Fruit fly (Drosophila melanogaster) whole organism, embryonic: Measurements from ENCODE around the gene anox.

Experiments used
- CG11504 ChIP-seq: fragments of 200-800 bp; sonication (Bioruptor generic); optimal IDR thresholded peaks from 3 replicates; lab custom pipeline; 2019; ENCODE audit warnings: missing biosample characterization, mild to moderate bottlenecking, missing genetic modification characterization, moderate library complexity
- CG12104 ChIP-seq: fragments of 200-800 bp; sonication (Bioruptor generic); optimal IDR thresholded peaks from 3 replicates; lab custom pipeline; 2016; ENCODE audit warnings: missing biosample characterization, missing genetic modification characterization
- CG13624 ChIP-seq: fragments of 200-800 bp; sonication (Bioruptor generic); optimal IDR thresholded peaks from 2 replicates; lab custom pipeline; 2016; ENCODE audit warnings: missing biosample characterization, missing genetic modification characterization
- CG13894 ChIP-seq: fragments of 200-800 bp; sonication (Bioruptor generic); optimal IDR thresholded peaks from 3 replicates; lab custom pipeline; 2018; ENCODE audit warnings: missing biosample characterization, mild to moderate bottlenecking, missing genetic modification characterization, moderate library complexity
- CG16813 ChIP-seq: fragments of 200-800 bp; sonication (Bioruptor generic); IDR thresholded peaks from 3 replicates; pipeline ENCODE4 v1.3.6; 2022; ENCODE audit warnings: missing biosample characterization, missing genetic modification characterization; ENCODE audit not compliant: partially characterized antibody
- CG17361 ChIP-seq: fragments of 200-800 bp; sonication (Bioruptor generic); IDR thresholded peaks from 3 replicates; pipeline ENCODE4 v1.3.6; 2022; ENCODE audit warnings: missing biosample characterization, missing genetic modification characterization
- CG2120 ChIP-seq: fragments of 200-800 bp; sonication (Bioruptor generic); optimal IDR thresholded peaks from 3 replicates; lab custom pipeline; 2016; ENCODE audit warnings: missing biosample characterization, missing genetic modification characterization
- CG2875 ChIP-seq: fragments of 200-800 bp; sonication (Bioruptor generic); optimal IDR thresholded peaks from 2 replicates; lab custom pipeline; 2017; ENCODE audit warnings: missing biosample characterization, mild to moderate bottlenecking, missing genetic modification characterization, missing genetic modification reagents
- CG6175 ChIP-seq: fragments of 200-800 bp; sonication (Bioruptor generic); IDR thresholded peaks from 3 replicates; pipeline ENCODE4 v1.3.6; 2022; ENCODE audit warnings: missing biosample characterization, missing genetic modification characterization
- CG6689 ChIP-seq: fragments of 200-800 bp; sonication (Bioruptor generic); IDR thresholded peaks from 2 replicates; pipeline ENCODE4 v1.3.6; 2022; ENCODE audit warnings: missing biosample characterization, missing genetic modification characterization
- CG7357 ChIP-seq: fragments of 200-800 bp; sonication (Bioruptor generic); IDR thresholded peaks from 3 replicates; pipeline ENCODE4 v1.3.6; 2022; ENCODE audit warnings: missing biosample characterization, missing genetic modification characterization
- CG7839 ChIP-seq: fragments of 200-800 bp; sonication (Bioruptor generic); optimal IDR thresholded peaks from 3 replicates; lab custom pipeline; 2018; ENCODE audit warnings: missing biosample characterization, mild to moderate bottlenecking, missing genetic modification characterization, moderate library complexity
- CG8944 ChIP-seq: fragments of 200-800 bp; sonication (Bioruptor generic); optimal IDR thresholded peaks from 3 replicates; lab custom pipeline; 2016; ENCODE audit warnings: missing biosample characterization, missing genetic modification characterization
- CG9437 ChIP-seq: fragments of 200-800 bp; sonication (Bioruptor generic); optimal IDR thresholded peaks from 2 replicates; lab custom pipeline; 2018; ENCODE audit warnings: missing biosample characterization, mild to moderate bottlenecking, missing genetic modification characterization
- Dip3 ChIP-seq: fragments of 200-800 bp; sonication (Bioruptor generic); optimal IDR thresholded peaks from 3 replicates; lab custom pipeline; 2016; ENCODE audit warnings: missing biosample characterization, missing genetic modification characterization
- Dref ChIP-seq: fragments of 200-800 bp; sonication (Bioruptor generic); IDR thresholded peaks from 2 replicates; pipeline ENCODE4 v1.3.6; 2022; ENCODE audit warnings: missing biosample characterization, missing genetic modification characterization
- Ets65A ChIP-seq: fragments of 200-800 bp; sonication (Bioruptor generic); peaks from one replicate; lab custom pipeline; 2016; ENCODE audit warnings: missing biosample characterization, missing genetic modification characterization
- Hmx ChIP-seq: fragments of 200-800 bp; sonication (Bioruptor generic); optimal IDR thresholded peaks from 2 replicates; lab custom pipeline; 2016; ENCODE audit warnings: missing biosample characterization, missing genetic modification characterization
- Hr39 ChIP-seq: fragments of >200 bp; optimal IDR thresholded peaks from 2 replicates; lab custom pipeline; 2017
- Lpt ChIP-seq: fragments of >200 bp; optimal IDR thresholded peaks from 2 replicates; lab custom pipeline; 2018; ENCODE audit warnings: missing biosample characterization, missing genetic modification characterization
- Max ChIP-seq: fragments of 200-800 bp; sonication (Bioruptor generic); optimal IDR thresholded peaks from 2 replicates; lab custom pipeline; 2016; ENCODE audit warnings: missing biosample characterization, mild to moderate bottlenecking, missing genetic modification characterization
- NK7.1 ChIP-seq: fragments of 200-800 bp; sonication (Bioruptor generic); optimal IDR thresholded peaks from 3 replicates; lab custom pipeline; 2016; ENCODE audit warnings: missing biosample characterization, missing genetic modification characterization
- Nf-YA ChIP-seq: fragments of 200-800 bp; sonication (Bioruptor generic); IDR thresholded peaks from 2 replicates; pipeline ENCODE4 v1.3.6; 2022; ENCODE audit warnings: missing biosample characterization, missing genetic modification characterization
- Pdp1 ChIP-seq, 2 experiments: fragments of 200-800 bp; sonication (Bioruptor generic); optimal IDR thresholded peaks; 3 replicates each; lab custom pipeline; 2016; ENCODE audit warnings: missing biosample characterization in 2 of 2, missing genetic modification characterization in 2 of 2, mild to moderate bottlenecking in 1 of 2, moderate library complexity in 1 of 2
- Ptx1 ChIP-seq: fragments of 200-800 bp; sonication (Bioruptor generic); IDR thresholded peaks from 2 replicates; pipeline ENCODE4 v1.3.6; 2022; ENCODE audit warnings: missing biosample characterization, missing genetic modification characterization
- Ravus ChIP-seq: fragments of 200-800 bp; sonication (Bioruptor generic); IDR thresholded peaks from 2 replicates; pipeline ENCODE4 v1.3.6; 2022; ENCODE audit warnings: missing biosample characterization, missing genetic modification characterization
- Spps ChIP-seq: fragments of 200-800 bp; sonication (Bioruptor generic); optimal IDR thresholded peaks from 2 replicates; lab custom pipeline; 2018; ENCODE audit warnings: missing biosample characterization, mild to moderate bottlenecking, missing genetic modification characterization
- Ssrp ChIP-seq: fragments of 200-800 bp; sonication (Bioruptor generic); optimal IDR thresholded peaks from 2 replicates; lab custom pipeline; 2018; ENCODE audit warnings: missing biosample characterization, mild to moderate bottlenecking, missing genetic modification characterization, moderate library complexity
- Trl ChIP-seq, 3 experiments: fragments of >200 bp in 2 of 3; fragments of 200-800 bp in 1 of 3; sonication (Bioruptor generic) in 1 of 3; optimal IDR thresholded peaks; 2 replicates in 1 of 3; 3 replicates in 2 of 3; lab custom pipeline; 2016 to 2017; ENCODE audit warnings: missing biosample characterization in 1 of 3, missing genetic modification characterization in 1 of 3
- ab ChIP-seq: fragments of 200-800 bp; sonication (Bioruptor generic); optimal IDR thresholded peaks from 2 replicates; lab custom pipeline; 2016; ENCODE audit warnings: missing biosample characterization, missing genetic modification characterization
- ac ChIP-seq: fragments of 200-800 bp; sonication (Bioruptor generic); optimal IDR thresholded peaks from 3 replicates; lab custom pipeline; 2017; ENCODE audit warnings: missing biosample characterization, mild to moderate bottlenecking, missing genetic modification characterization
- al ChIP-seq: fragments of 200-800 bp; sonication (Bioruptor generic); IDR thresholded peaks from 2 replicates; pipeline ENCODE4 v1.3.6; 2022; ENCODE audit warnings: missing biosample characterization, missing genetic modification characterization
- az2 ChIP-seq: fragments of 200-800 bp; sonication (Bioruptor generic); optimal IDR thresholded peaks from 3 replicates; lab custom pipeline; 2016; ENCODE audit warnings: missing biosample characterization, missing genetic modification characterization
- caup ChIP-seq: fragments of 200-800 bp; sonication (Bioruptor generic); optimal IDR thresholded peaks from 3 replicates; lab custom pipeline; 2017; ENCODE audit warnings: missing biosample characterization, mild to moderate bottlenecking, missing genetic modification characterization, moderate library complexity; ENCODE audit not compliant: severe bottlenecking
- crc ChIP-seq: fragments of 200-800 bp; sonication (Bioruptor generic); optimal IDR thresholded peaks from 2 replicates; lab custom pipeline; 2016; ENCODE audit warnings: missing biosample characterization, missing genetic modification characterization
- cwo ChIP-seq: fragments of 200-800 bp; sonication (Bioruptor generic); optimal IDR thresholded peaks from 3 replicates; lab custom pipeline; 2017; ENCODE audit warnings: missing biosample characterization, missing genetic modification characterization, mild to moderate bottlenecking, moderate library complexity, missing genetic modification reagents
- disco-r ChIP-seq: fragments of 200-800 bp; sonication (Bioruptor generic); optimal IDR thresholded peaks from 2 replicates; lab custom pipeline; 2016; ENCODE audit warnings: missing biosample characterization, missing genetic modification characterization
- dysf ChIP-seq: fragments of 200-800 bp; sonication (Bioruptor generic); IDR thresholded peaks from 3 replicates; pipeline ENCODE4 v1.3.6; 2022; ENCODE audit warnings: missing biosample characterization, missing genetic modification characterization
- en ChIP-seq: fragments of 200-800 bp; sonication (Bioruptor generic); optimal IDR thresholded peaks from 2 replicates; lab custom pipeline; 2016; ENCODE audit warnings: missing biosample characterization, missing genetic modification characterization
- fd64A ChIP-seq: fragments of 200-800 bp; sonication (Bioruptor generic); optimal IDR thresholded peaks from 3 replicates; lab custom pipeline; 2018; ENCODE audit warnings: missing biosample characterization, mild to moderate bottlenecking, missing genetic modification characterization
- hb ChIP-seq: fragments of 200-800 bp; sonication (Bioruptor generic); IDR thresholded peaks from 3 replicates; pipeline ENCODE4 v1.3.6; 2022; ENCODE audit warnings: missing biosample characterization, missing genetic modification characterization; ENCODE audit not compliant: partially characterized antibody
- her ChIP-seq: fragments of 200-800 bp; sonication (Bioruptor generic); optimal IDR thresholded peaks from 2 replicates; lab custom pipeline; 2016; ENCODE audit warnings: missing biosample characterization, missing genetic modification characterization
- lilli ChIP-seq: fragments of 200-800 bp; sonication (Bioruptor generic); optimal IDR thresholded peaks from 3 replicates; lab custom pipeline; 2016; ENCODE audit warnings: missing biosample characterization, missing genetic modification characterization
- nmo ChIP-seq: fragments of 200-800 bp; sonication (Bioruptor generic); optimal IDR thresholded peaks from 2 replicates; lab custom pipeline; 2018; ENCODE audit warnings: missing biosample characterization, mild to moderate bottlenecking, missing genetic modification characterization, moderate library complexity
- org-1 ChIP-seq: fragments of 200-800 bp; sonication (Bioruptor generic); optimal IDR thresholded peaks from 2 replicates; lab custom pipeline; 2017; ENCODE audit warnings: missing biosample characterization, missing genetic modification characterization
- otp ChIP-seq: fragments of 200-800 bp; sonication (Bioruptor generic); IDR thresholded peaks from 3 replicates; pipeline ENCODE4, ENCODE4 v1.3.6; 2022; ENCODE audit warnings: missing biosample characterization, missing genetic modification characterization
- ssp ChIP-seq: fragments of 200-800 bp; sonication (Bioruptor generic); IDR thresholded peaks from 2 replicates; pipeline ENCODE4 v1.3.6; 2022; ENCODE audit warnings: missing biosample characterization, missing genetic modification characterization
- tll ChIP-seq, 2 experiments: fragments of 200-800 bp in 1 of 2; fragments of >200 bp in 1 of 2; sonication (Bioruptor generic) in 1 of 2; optimal IDR thresholded peaks; 2 replicates each; lab custom pipeline; 2017 to 2019; ENCODE audit warnings: missing biosample characterization in 2 of 2, missing genetic modification characterization in 2 of 2, mild to moderate bottlenecking in 1 of 2, moderate library complexity in 1 of 2
- unpg ChIP-seq: fragments of 200-800 bp; sonication (Bioruptor generic); optimal IDR thresholded peaks from 3 replicates; lab custom pipeline; 2018; ENCODE audit warnings: missing biosample characterization, mild to moderate bottlenecking, missing genetic modification characterization, moderate library complexity
- vfl ChIP-seq: fragments of 200-800 bp; sonication (Bioruptor generic); optimal IDR thresholded peaks from 2 replicates; lab custom pipeline; 2016; ENCODE audit warnings: missing biosample characterization, missing genetic modification characterization
- zfh2 ChIP-seq: fragments of 200-800 bp; sonication (Bioruptor generic); optimal IDR thresholded peaks from 2 replicates; lab custom pipeline; 2016; ENCODE audit warnings: missing biosample characterization, missing genetic modification characterization

anox gene

dm6 chrX:21280629-21281028 lies 38.5 kb downstream of the anox start (continued):
- TF ChIP-seq Lpt (no peak), Dip3 (GFP tag; lab: Kevin White, UChicago) (no peak), CG16813 (GFP tag; lab: Robert Waterston, UW) (no peak), Ssrp (tag; lab: Kevin White, UChicago) (no peak), Nf-YA (no peak), CG2875 (GFP tag; lab: Kevin White, UChicago) (no peak), CG9437 (GFP tag; lab: Kevin White, UChicago) (no peak), CG6175 (no peak), CG7357 (GFP tag; lab: Robert Waterston, UW) (no peak), cwo (GFP tag; lab: Kevin White, UChicago) (no peak), tll (GFP tag; optimal IDR thresholded peaks at IDR 0.05; lab: Kevin White, UChicago) (no peak), CG2120 (peak; percentile 34), CG8944 (no peak), org-1 (GFP tag; lab: Kevin White, UChicago) (no peak), en (no peak), nmo (no peak), ssp (GFP tag; lab: Robert Waterston, UW) (peak; percentile 32; the same call in 1 of the 2 replicates), Max (GFP tag; lab: Kevin White, UChicago) (no peak), Hr39 (no peak), Dref (GFP tag; lab: Robert Waterston, UW) (no peak), Trl (optimal IDR thresholded peaks at IDR 0.05; lab: Kevin White, UChicago) (no peak), Trl (GFP tag; optimal IDR thresholded peaks at IDR 0.05; lab: Kevin White, UChicago) (no peak), CG11504 (no peak), Pdp1 (GFP tag; optimal IDR thresholded peaks at IDR 0.05; lab: Kevin White, UChicago) (no peak), fd64A (GFP tag; lab: Kevin White, UChicago) (no peak), NK7.1 (GFP tag; lab: Kevin White, UChicago) (no peak), CG13894 (tag; lab: Kevin White, UChicago) (no peak), CG12104 (GFP tag; lab: Kevin White, UChicago) (no peak), unpg (GFP tag; lab: Kevin White, UChicago) (no peak), CG7839 (no peak), vfl (GFP tag; lab: Kevin White, UChicago) (no peak), caup (GFP tag; lab: Kevin White, UChicago) (no peak), al (GFP tag; lab: Robert Waterston, UW) (no peak), Spps (tag; lab: Kevin White, UChicago) (no peak), CG17361 (no peak), ac (GFP tag; lab: Kevin White, UChicago) (no peak), Hmx (GFP tag; lab: Kevin White, UChicago) (no peak), zfh2 (no peak), CG13624 (GFP tag; lab: Kevin White, UChicago) (no peak), her (GFP tag; lab: Kevin White, UChicago) (no peak), Ptx1 (0 out of 2 replicates have a peak, but pooled peaks have one; percentile 15), lilli (GFP tag; lab: Kevin White, UChicago) (peak; percentile 8), az2 (no peak), dysf (0 out of 3 replicates have a peak, but pooled peaks have one; percentile 52), Ravus (GFP tag; lab: Robert Waterston, UW) (no peak), disco-r (no peak), crc (GFP tag; lab: Kevin White, UChicago) (no peak), ab (peak; percentile 11), hb (GFP tag; lab: Robert Waterston, UW) (no peak), CG6689 (GFP tag; lab: Robert Waterston, UW) (no peak), otp (GFP tag; lab: Robert Waterston, UW) (no peak), Ets65A (GFP tag; lab: Kevin White, UChicago) (peak; percentile 81)
